Worm (Caenorhabditis elegans) whole organism, L4 larva: ENCODE results near the gene npr-10.

Experiments used
- Y105C5A.15 ChIP-seq: fragments of 200-800 bp; sonication (Bioruptor generic); IDR thresholded peaks from 2 replicates; pipeline ENCODE4 v1.3.6; 2022; ENCODE audit warnings: missing genetic modification characterization, missing compliant biosample characterization
- Y5F2A.4 ChIP-seq: fragments of 200-800 bp; sonication (Bioruptor generic); optimal IDR thresholded peaks from 2 replicates; lab custom pipeline; 2018; ENCODE audit warnings: mild to moderate bottlenecking, missing genetic modification characterization, missing compliant biosample characterization
- aly-2 ChIP-seq: sonication (generic microtip); optimal IDR thresholded peaks from 2 replicates; lab custom pipeline; 2018; ENCODE audit warnings: missing biosample characterization, missing genetic modification characterization
- ceh-28 ChIP-seq: fragments of 150-350 bp; optimal IDR thresholded peaks from 2 replicates; lab custom pipeline; 2014; ENCODE audit warnings: missing biosample characterization, missing genetic modification reagents, missing genetic modification characterization
- dpl-1 ChIP-seq: fragments of 150-350 bp; optimal IDR thresholded peaks from 2 replicates; lab custom pipeline; 2014; ENCODE audit warnings: missing biosample characterization, missing genetic modification reagents, missing genetic modification characterization
- lin-39 ChIP-seq: fragments of 150-350 bp; optimal IDR thresholded peaks from 2 replicates; lab custom pipeline; 2014; ENCODE audit warnings: missing biosample characterization, missing genetic modification reagents, missing genetic modification characterization
- nhr-10 ChIP-seq: fragments of 150-350 bp; optimal IDR thresholded peaks from 2 replicates; lab custom pipeline; 2014; ENCODE audit warnings: missing biosample characterization, missing genetic modification characterization
- nhr-77 ChIP-seq: fragments of 150-350 bp; optimal IDR thresholded peaks from 2 replicates; lab custom pipeline; 2014; ENCODE audit warnings: missing biosample characterization, missing genetic modification characterization
- rbr-2 ChIP-seq: sonication (generic microtip); optimal IDR thresholded peaks from 2 replicates; lab custom pipeline; 2016; ENCODE audit warnings: missing genotype, missing genetic modification characterization, missing compliant biosample characterization
- unc-62 ChIP-seq, 3 experiments: fragments of 150-350 bp in 1 of 3; sonication (generic microtip); optimal IDR thresholded peaks in 2 of 3; peaks in 1 of 3; 1 replicate in 1 of 3; 2 replicates in 2 of 3; lab custom pipeline; 2014 to 2017; ENCODE audit warnings: missing biosample characterization in 3 of 3, missing genetic modification characterization in 3 of 3, missing genetic modification reagents in 3 of 3, missing genotype in 1 of 3
- zfp-2 ChIP-seq: sonication (generic microtip); optimal IDR thresholded peaks from 2 replicates; lab custom pipeline; 2016; ENCODE audit warnings: mild to moderate bottlenecking, missing genetic modification characterization, missing compliant biosample characterization

DNA sequence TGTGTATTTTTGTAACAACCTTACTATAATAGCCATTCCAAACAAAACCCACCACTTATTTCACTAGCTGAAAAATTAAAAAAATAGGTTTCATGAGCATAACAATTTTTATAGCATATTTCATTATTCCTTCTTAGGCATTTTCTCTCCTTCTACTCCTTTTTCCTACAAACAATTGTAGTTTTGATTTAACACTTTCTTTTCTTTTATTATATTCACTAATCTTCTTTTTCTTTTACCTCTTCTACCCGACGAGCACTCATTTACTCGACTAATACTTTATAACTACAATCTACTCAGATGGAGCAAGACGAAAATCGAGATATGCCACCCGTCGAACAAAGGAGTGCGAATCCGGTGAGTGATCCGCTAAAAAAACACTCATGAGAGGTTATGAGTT lies 15.7 kb upstream of the npr-10 start, which contains the start of gene C53C7.3:
- TF ChIP-seq Y105C5A.15 (GFP tag; lab: Robert Waterston, UW), result no peak
- no peak for TF ChIP-seq nhr-10 (tag; lab: Kevin White, UChicago)
- no peak for TF ChIP-seq Y5F2A.4 (GFP tag; lab: Kevin White, UChicago)
- no peak for TF ChIP-seq ceh-28 (tag; lab: Kevin White, UChicago)
- TF ChIP-seq lin-39 (tag; lab: Kevin White, UChicago), result no peak
- no peak for TF ChIP-seq zfp-2
- TF ChIP-seq rbr-2 (tag; lab: Kevin White, UChicago), result no peak
- no peak for TF ChIP-seq dpl-1 (GFP tag; lab: Kevin White, UChicago)
- no peak for TF ChIP-seq nhr-77 (tag; lab: Kevin White, UChicago)
- no peak for TF ChIP-seq aly-2 (tag; lab: Kevin White, UChicago)
- TF ChIP-seq unc-62 (GFP tag; optimal IDR thresholded peaks at IDR 0.05 in 1 of 2; lab: Kevin White, UChicago), result no peak
- TF ChIP-seq unc-62 (tag; optimal IDR thresholded peaks at IDR 0.05; lab: Kevin White, UChicago), result no peak
